Worm (Caenorhabditis elegans) whole organism, mixed stage, embryonic: ENCODE data around the gene C27A2.8.

ENCODE experiments used
- M03D4.4 ChIP-seq: sonication (generic microtip); optimal IDR thresholded peaks from 2 replicates; lab custom pipeline; 2017; ENCODE audit warnings: mild to moderate bottlenecking, missing genetic modification characterization, missing compliant biosample characterization
- bed-3 ChIP-seq: fragments of 200-800 bp; sonication (Bioruptor generic); optimal IDR thresholded peaks from 3 replicates; lab custom pipeline; 2018; ENCODE audit warnings: mild to moderate bottlenecking, missing genetic modification characterization, moderate library complexity, missing compliant biosample characterization
- blmp-1 ChIP-seq: fragments of 150-350 bp; optimal IDR thresholded peaks from 2 replicates; lab custom pipeline; 2014; ENCODE audit warnings: missing biosample characterization, missing genetic modification characterization
- ceh-39 ChIP-seq: fragments of 150-350 bp; optimal IDR thresholded peaks from 2 replicates; lab custom pipeline; 2014; ENCODE audit warnings: missing biosample characterization, missing genetic modification characterization
- ceh-43 ChIP-seq: fragments of 200-800 bp; sonication (Bioruptor generic); optimal IDR thresholded peaks from 2 replicates; lab custom pipeline; 2018; ENCODE audit warnings: mild to moderate bottlenecking, missing genetic modification characterization, moderate library complexity, missing compliant biosample characterization
- ceh-83 ChIP-seq: fragments of 200-800 bp; sonication (Bioruptor generic); optimal IDR thresholded peaks from 2 replicates; lab custom pipeline; 2018; ENCODE audit warnings: mild to moderate bottlenecking, missing genetic modification characterization, missing compliant biosample characterization
- ces-1 ChIP-seq: fragments of 150-350 bp; optimal IDR thresholded peaks from 2 replicates; lab custom pipeline; 2014; ENCODE audit warnings: missing biosample characterization, missing genetic modification reagents, missing genetic modification characterization
- cnd-1 ChIP-seq: fragments of 200-800 bp; sonication (Bioruptor generic); optimal IDR thresholded peaks from 2 replicates; lab custom pipeline; 2018; ENCODE audit warnings: mild to moderate bottlenecking, missing genetic modification characterization, missing compliant biosample characterization
- drap-1 ChIP-seq: fragments of 200-800 bp; sonication (Bioruptor generic); optimal IDR thresholded peaks from 3 replicates; lab custom pipeline; 2018; ENCODE audit warnings: mild to moderate bottlenecking, missing genetic modification characterization, missing compliant biosample characterization
- elt-1 ChIP-seq: sonication (generic microtip); optimal IDR thresholded peaks from 2 replicates; lab custom pipeline; 2017; ENCODE audit warnings: missing genetic modification characterization, mild to moderate bottlenecking, missing compliant biosample characterization, antibody characterized with exemption, moderate library complexity, borderline replicate concordance; ENCODE audit not compliant: insufficient read depth
- elt-3 ChIP-seq: fragments of 150-350 bp; optimal IDR thresholded peaks from 2 replicates; lab custom pipeline; 2014; ENCODE audit warnings: missing biosample characterization, missing genetic modification characterization
- flh-1 ChIP-seq: fragments of 200-800 bp; sonication (Bioruptor generic); optimal IDR thresholded peaks from 2 replicates; lab custom pipeline; 2018; ENCODE audit warnings: mild to moderate bottlenecking, missing genetic modification characterization, moderate library complexity, missing compliant biosample characterization
- ham-2 ChIP-seq: fragments of 200-800 bp; sonication (Bioruptor generic); optimal IDR thresholded peaks from 2 replicates; lab custom pipeline; 2018; ENCODE audit warnings: mild to moderate bottlenecking, missing genetic modification characterization, missing compliant biosample characterization
- hlh-1 ChIP-seq: fragments of 150-350 bp; optimal IDR thresholded peaks from 2 replicates; lab custom pipeline; 2014; ENCODE audit warnings: missing biosample characterization, missing genetic modification reagents, missing genetic modification characterization
- lin-13 ChIP-seq: fragments of 150-350 bp; optimal IDR thresholded peaks from 2 replicates; lab custom pipeline; 2014; ENCODE audit warnings: missing biosample characterization, missing genetic modification characterization
- lin-32 ChIP-seq: fragments of 200-800 bp; sonication (Bioruptor generic); optimal IDR thresholded peaks from 2 replicates; lab custom pipeline; 2018; ENCODE audit warnings: mild to moderate bottlenecking, missing genetic modification characterization, missing compliant biosample characterization
- lsy-2 ChIP-seq: fragments of 150-350 bp; optimal IDR thresholded peaks from 2 replicates; lab custom pipeline; 2014; ENCODE audit warnings: missing biosample characterization, missing genetic modification characterization
- mab-5 ChIP-seq: fragments of 150-350 bp; optimal IDR thresholded peaks from 2 replicates; lab custom pipeline; 2014; ENCODE audit warnings: missing biosample characterization, missing genetic modification characterization
- mep-1 ChIP-seq: fragments of 150-350 bp; optimal IDR thresholded peaks from 2 replicates; lab custom pipeline; 2017; ENCODE audit warnings: missing biosample characterization, missing genetic modification reagents, missing genetic modification characterization, inconsistent platforms
- mls-2 ChIP-seq: sonication (generic microtip); optimal IDR thresholded peaks from 2 replicates; lab custom pipeline; 2016; ENCODE audit warnings: mild to moderate bottlenecking, missing genetic modification characterization, moderate library complexity, missing compliant biosample characterization
- nhr-12 ChIP-seq: fragments of 150-350 bp; optimal IDR thresholded peaks from 2 replicates; lab custom pipeline; 2014; ENCODE audit warnings: missing biosample characterization, missing genetic modification characterization
- nhr-2 ChIP-seq: fragments of 150-350 bp; optimal IDR thresholded peaks from 2 replicates; lab custom pipeline; 2014; ENCODE audit warnings: missing biosample characterization, missing genetic modification characterization
- nhr-237 ChIP-seq: fragments of 150-350 bp; optimal IDR thresholded peaks from 2 replicates; lab custom pipeline; 2014; ENCODE audit warnings: missing biosample characterization, missing genetic modification characterization
- nhr-28 ChIP-seq: fragments of 150-350 bp; optimal IDR thresholded peaks from 2 replicates; lab custom pipeline; 2014; ENCODE audit warnings: missing biosample characterization, missing genetic modification characterization
- nhr-76 ChIP-seq: sonication (generic microtip); optimal IDR thresholded peaks from 2 replicates; lab custom pipeline; 2017; ENCODE audit warnings: missing biosample characterization, missing genetic modification characterization
- pha-4 ChIP-seq: fragments of 150-350 bp; optimal IDR thresholded peaks from 2 replicates; lab custom pipeline; 2018; ENCODE audit warnings: missing biosample characterization, missing genetic modification reagents, missing genetic modification characterization
- sem-2 ChIP-seq: fragments of 200-800 bp; sonication (Bioruptor generic); optimal IDR thresholded peaks from 2 replicates; lab custom pipeline; 2018; ENCODE audit warnings: mild to moderate bottlenecking, missing genetic modification characterization, missing compliant biosample characterization
- snpc-4 ChIP-seq: fragments of 150-350 bp; optimal IDR thresholded peaks from 2 replicates; lab custom pipeline; 2014; ENCODE audit warnings: missing biosample characterization, missing genetic modification characterization
- sptf-1 ChIP-seq: sonication (generic microtip); optimal IDR thresholded peaks from 2 replicates; lab custom pipeline; 2017; ENCODE audit warnings: mild to moderate bottlenecking, missing genetic modification characterization, moderate library complexity, missing compliant biosample characterization
- tbx-8 ChIP-seq: fragments of 200-800 bp; sonication (Bioruptor generic); optimal IDR thresholded peaks from 2 replicates; lab custom pipeline; 2018; ENCODE audit warnings: mild to moderate bottlenecking, missing genetic modification characterization, moderate library complexity, missing compliant biosample characterization
- unc-120 ChIP-seq: sonication (generic microtip); optimal IDR thresholded peaks from 2 replicates; lab custom pipeline; 2017; ENCODE audit warnings: missing genetic modification characterization, missing compliant biosample characterization; ENCODE audit not compliant: poor library complexity, severe bottlenecking
- unc-39 ChIP-seq: fragments of 150-350 bp; optimal IDR thresholded peaks from 2 replicates; lab custom pipeline; 2014; ENCODE audit warnings: missing biosample characterization, missing genetic modification characterization
- unc-62 ChIP-seq: fragments of 150-350 bp; optimal IDR thresholded peaks from 2 replicates; lab custom pipeline; 2014; ENCODE audit warnings: missing biosample characterization, missing genetic modification reagents, missing genetic modification characterization
- zip-8 ChIP-seq: fragments of 150-350 bp; optimal IDR thresholded peaks from 2 replicates; lab custom pipeline; 2014; ENCODE audit warnings: missing biosample characterization, missing genetic modification characterization
- ztf-11 ChIP-seq: fragments of 150-350 bp; optimal IDR thresholded peaks from 2 replicates; lab custom pipeline; 2014; ENCODE audit warnings: missing biosample characterization, missing genetic modification characterization

Gene C27A2.8

ce11 chrII:5057315-5057714, 10.5 kb downstream of the C27A2.8 start:
- TF ChIP-seq ceh-83 (GFP tag; lab: Kevin White, UChicago): peak; percentile 73
- TF ChIP-seq M03D4.4 (tag; lab: Kevin White, UChicago): peak; percentile 55
- TF ChIP-seq bed-3 (GFP tag; lab: Kevin White, UChicago): peak; percentile 1
- TF ChIP-seq sptf-1 (tag; lab: Kevin White, UChicago): peak; percentile 60
- TF ChIP-seq sem-2: peak; percentile 41
- no peak for TF ChIP-seq lin-32 (GFP tag; lab: Kevin White, UChicago)
- TF ChIP-seq mls-2 (tag; lab: Kevin White, UChicago): peak; percentile 47
- TF ChIP-seq drap-1 (GFP tag; lab: Kevin White, UChicago): peak; percentile 44
- peak; percentile 35 for TF ChIP-seq tbx-8 (GFP tag; lab: Kevin White, UChicago)
- no peak for TF ChIP-seq snpc-4 (tag; lab: Kevin White, UChicago)
- TF ChIP-seq ham-2 (GFP tag; lab: Kevin White, UChicago): peak; percentile 17

ce11 chrII:5056254-5056653, 11.6 kb downstream of the C27A2.8 start:
- TF ChIP-seq ztf-11 (no peak), sptf-1 (tag; lab: Kevin White, UChicago) (no peak), nhr-28 (tag; lab: Kevin White, UChicago) (no peak), unc-120 (tag; lab: Kevin White, UChicago) (no peak), nhr-76 (tag; lab: Kevin White, UChicago) (no peak), mls-2 (tag; lab: Kevin White, UChicago) (no peak), lin-32 (GFP tag; lab: Kevin White, UChicago) (no peak), elt-1 (no peak), hlh-1 (no peak), elt-3 (tag; lab: Kevin White, UChicago) (no peak)

DNA sequence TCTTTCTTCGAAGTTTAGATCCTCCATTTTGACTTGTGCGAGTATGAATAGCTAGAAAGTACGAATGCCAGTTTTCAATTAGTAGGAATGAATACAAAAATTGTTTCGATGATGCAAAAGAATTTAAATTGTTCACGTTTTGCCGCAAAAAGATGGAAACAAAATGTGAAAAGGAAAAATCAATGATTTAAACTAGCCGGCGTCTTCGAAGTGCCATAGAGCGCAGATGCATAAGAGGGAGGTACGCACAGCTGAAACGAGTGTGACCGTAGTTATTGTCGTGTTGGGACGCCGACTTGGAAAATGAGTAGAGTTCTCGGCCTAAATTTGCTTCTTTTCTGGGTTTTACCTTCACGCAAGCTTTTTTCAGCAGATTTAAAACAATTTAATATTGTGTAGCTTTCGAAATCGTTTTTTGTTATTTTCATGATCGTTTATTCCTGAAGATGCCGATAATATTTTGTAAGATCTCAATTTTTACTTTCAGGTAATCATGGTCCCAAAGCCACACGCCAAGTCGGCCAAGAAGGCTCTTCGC, 12.6 kb downstream of the C27A2.8 start, which contains the start of the genes ify-1 and rpl-22:
Gene ify-1, minus strand, starts transcription at position 51 of the 538 bp plus-strand sequence.
Gene rpl-22, plus strand, starts transcription at position 488 of the 538 bp plus-strand sequence.
- TF ChIP-seq blmp-1 (tag; lab: Kevin White, UChicago) (no peak), drap-1 (GFP tag; lab: Kevin White, UChicago) (peak; percentile 71), M03D4.4 (tag; lab: Kevin White, UChicago) (peak; percentile 50), pha-4 (tag; lab: Kevin White, UChicago) (peak; percentile 97), bed-3 (GFP tag; lab: Kevin White, UChicago) (no peak), ceh-39 (tag; lab: Kevin White, UChicago) (peak; percentile 83), elt-3 (tag; lab: Kevin White, UChicago) (peak; percentile 72), lin-13 (tag; lab: Kevin White, UChicago) (peak; percentile 98), ceh-83 (GFP tag; lab: Kevin White, UChicago) (peak; percentile 30), sptf-1 (tag; lab: Kevin White, UChicago) (peak; percentile 62), nhr-76 (tag; lab: Kevin White, UChicago) (no peak), lin-32 (GFP tag; lab: Kevin White, UChicago) (no peak), ces-1 (peak; percentile 82), ham-2 (GFP tag; lab: Kevin White, UChicago) (peak; percentile 69), ceh-43 (peak; percentile 18), zip-8 (tag; lab: Kevin White, UChicago) (no peak), sem-2 (no peak), nhr-2 (tag; lab: Kevin White, UChicago) (no peak), nhr-28 (tag; lab: Kevin White, UChicago) (no peak), nhr-237 (tag; lab: Kevin White, UChicago) (peak; percentile 95), unc-120 (tag; lab: Kevin White, UChicago) (peak; percentile 75), lsy-2 (tag; lab: Kevin White, UChicago) (peak; percentile 99), snpc-4 (tag; lab: Kevin White, UChicago) (no peak), mep-1 (tag; lab: Kevin White, UChicago) (peak; percentile 96), tbx-8 (GFP tag; lab: Kevin White, UChicago) (no peak), flh-1 (GFP tag; lab: Kevin White, UChicago) (no peak), mls-2 (tag; lab: Kevin White, UChicago) (peak; percentile 76), unc-62 (peak; percentile 61), ztf-11 (peak; percentile 50), hlh-1 (peak; percentile 83), unc-39 (tag; lab: Kevin White, UChicago) (no peak), mab-5 (tag; lab: Kevin White, UChicago) (peak; percentile 32), nhr-12 (tag; lab: Kevin White, UChicago) (peak; percentile 39), elt-1 (peak; percentile 51), cnd-1 (tag; lab: Kevin White, UChicago) (peak; percentile 61)
- TF ChIP-seq, all 35 proteins: peak for 23
